Fruit fly (Drosophila melanogaster) whole organism, embryonic: ENCODE data around the gene CG42820.
A peak's percentile ranks its signal among the peaks of the same experiment; 100 is the strongest.

Experiments
- B-H1 ChIP-seq: fragments of 200-800 bp; sonication (Bioruptor generic); IDR thresholded peaks from 3 replicates; pipeline ENCODE4 v1.3.6; 2022; ENCODE audit warnings: missing biosample characterization, missing genetic modification characterization
- Bteb2 ChIP-seq: fragments of 200-800 bp; sonication (Bioruptor generic); optimal IDR thresholded peaks from 2 replicates; lab custom pipeline; 2016; ENCODE audit warnings: missing biosample characterization, missing genetic modification characterization
- CG10321 ChIP-seq: fragments of 200-800 bp; sonication (Bioruptor generic); IDR thresholded peaks from 2 replicates; pipeline ENCODE4 v1.3.6; 2022; ENCODE audit warnings: missing biosample characterization, missing genetic modification characterization
- CG10654 ChIP-seq: fragments of 200-800 bp; sonication (Bioruptor generic); optimal IDR thresholded peaks from 2 replicates; lab custom pipeline; 2016; ENCODE audit warnings: missing biosample characterization, missing genetic modification characterization
- CG10959 ChIP-seq: fragments of 200-800 bp; sonication (Bioruptor generic); IDR thresholded peaks from 2 replicates; pipeline ENCODE4 v1.3.6; 2022; ENCODE audit warnings: missing biosample characterization, missing genetic modification characterization
- CG11085 ChIP-seq: fragments of 200-800 bp; sonication (Bioruptor generic); IDR thresholded peaks from 2 replicates; pipeline ENCODE4 v1.3.6; 2022; ENCODE audit warnings: missing biosample characterization, missing genetic modification characterization
- CG12659 ChIP-seq: fragments of 200-800 bp; sonication (Bioruptor generic); optimal IDR thresholded peaks from 3 replicates; lab custom pipeline; 2017; ENCODE audit warnings: mild to moderate bottlenecking, missing biosample characterization, missing genetic modification reagents, missing genetic modification characterization
- CG14014 ChIP-seq: fragments of 200-800 bp; sonication (Bioruptor generic); IDR thresholded peaks from 2 replicates; pipeline ENCODE4 v1.3.6; 2022; ENCODE audit warnings: missing biosample characterization, missing genetic modification characterization
- CG14667 ChIP-seq: fragments of 200-800 bp; sonication (Bioruptor generic); IDR thresholded peaks from 2 replicates; pipeline ENCODE4 v1.3.6; 2022; ENCODE audit warnings: missing biosample characterization, missing genetic modification characterization
- CG17612 ChIP-seq: fragments of 200-800 bp; sonication (Bioruptor generic); IDR thresholded peaks from 2 replicates; pipeline ENCODE4 v1.3.6; 2022; ENCODE audit warnings: missing biosample characterization, missing genetic modification characterization
- CG30020 ChIP-seq: fragments of 200-800 bp; optimal IDR thresholded peaks from 2 replicates; lab custom pipeline; 2019; ENCODE audit warnings: missing biosample characterization, mild to moderate bottlenecking, missing genetic modification characterization, moderate library complexity
- CG30403 ChIP-seq: fragments of 200-800 bp; sonication (Bioruptor generic); optimal IDR thresholded peaks from 3 replicates; lab custom pipeline; 2016; ENCODE audit warnings: missing biosample characterization, missing genetic modification characterization
- CG31441 ChIP-seq: fragments of 200-800 bp; sonication (Bioruptor generic); IDR thresholded peaks from 2 replicates; pipeline ENCODE4 v1.3.6; 2022; ENCODE audit warnings: missing biosample characterization, missing genetic modification characterization
- CG34422 ChIP-seq: fragments of 200-800 bp; sonication (Bioruptor generic); IDR thresholded peaks from 3 replicates; pipeline ENCODE4 v1.3.6; 2022; ENCODE audit warnings: missing biosample characterization, missing genetic modification characterization
- CG4424 ChIP-seq: fragments of 200-800 bp; sonication (Bioruptor generic); optimal IDR thresholded peaks from 3 replicates; lab custom pipeline; 2016; ENCODE audit warnings: missing biosample characterization, missing genetic modification characterization
- CG7357 ChIP-seq: fragments of 200-800 bp; sonication (Bioruptor generic); IDR thresholded peaks from 3 replicates; pipeline ENCODE4 v1.3.6; 2022; ENCODE audit warnings: missing biosample characterization, missing genetic modification characterization
- CG8388 ChIP-seq: fragments of 200-800 bp; sonication (Bioruptor generic); optimal IDR thresholded peaks from 2 replicates; lab custom pipeline; 2019; ENCODE audit warnings: missing biosample characterization, mild to moderate bottlenecking, missing genetic modification characterization, moderate library complexity
- CG9609 ChIP-seq: fragments of 200-800 bp; sonication (Bioruptor generic); optimal IDR thresholded peaks from 3 replicates; lab custom pipeline; 2016; ENCODE audit warnings: missing biosample characterization, missing genetic modification characterization
- HLH4C ChIP-seq: fragments of 200-800 bp; sonication (Bioruptor generic); IDR thresholded peaks from 3 replicates; pipeline ENCODE4 v1.3.6; 2022; ENCODE audit warnings: missing biosample characterization, missing genetic modification characterization; ENCODE audit not compliant: partially characterized antibody
- HLHmδ ChIP-seq: fragments of 200-800 bp; sonication (Bioruptor generic); optimal IDR thresholded peaks from 2 replicates; lab custom pipeline; 2018; ENCODE audit warnings: missing biosample characterization, mild to moderate bottlenecking, missing genetic modification characterization, moderate library complexity
- Hr51 ChIP-seq, 2 experiments: fragments of 200-800 bp; sonication (Bioruptor generic); optimal IDR thresholded peaks; 2 replicates in 1 of 2; 3 replicates in 1 of 2; lab custom pipeline; 2016 to 2018; ENCODE audit warnings: missing biosample characterization in 2 of 2, missing genetic modification characterization in 2 of 2, mild to moderate bottlenecking in 1 of 2, moderate library complexity in 1 of 2
- Kr ChIP-seq: fragments of 200-800 bp; sonication (Bioruptor generic); optimal IDR thresholded peaks from 2 replicates; lab custom pipeline; 2017; ENCODE audit warnings: missing biosample characterization, mild to moderate bottlenecking, missing genetic modification characterization
- MTF-1 ChIP-seq: fragments of 200-800 bp; sonication (Bioruptor generic); optimal IDR thresholded peaks from 2 replicates; lab custom pipeline; 2018; ENCODE audit warnings: missing biosample characterization, mild to moderate bottlenecking, missing genetic modification characterization, borderline replicate concordance
- Nf-YA ChIP-seq: fragments of 200-800 bp; sonication (Bioruptor generic); IDR thresholded peaks from 2 replicates; pipeline ENCODE4 v1.3.6; 2022; ENCODE audit warnings: missing biosample characterization, missing genetic modification characterization
- Rx ChIP-seq: fragments of 200-800 bp; sonication (Bioruptor generic); IDR thresholded peaks from 2 replicates; pipeline ENCODE4 v1.3.6; 2022; ENCODE audit warnings: missing biosample characterization, missing genetic modification characterization
- Scr ChIP-seq: fragments of 200-800 bp; sonication (Bioruptor generic); IDR thresholded peaks from 2 replicates; pipeline ENCODE4 v1.3.6; 2022; ENCODE audit warnings: missing biosample characterization, missing genetic modification characterization; ENCODE audit not compliant: partially characterized antibody
- Six4 ChIP-seq: fragments of 200-800 bp; sonication (Bioruptor generic); optimal IDR thresholded peaks from 2 replicates; lab custom pipeline; 2016; ENCODE audit warnings: missing biosample characterization, missing genetic modification characterization
- Taf1 ChIP-seq: fragments of 200-800 bp; sonication (Bioruptor generic); IDR thresholded peaks from 2 replicates; pipeline ENCODE4 v1.3.6; 2022; ENCODE audit warnings: missing biosample characterization, missing genetic modification characterization
- Tbp ChIP-seq: fragments of >200 bp; optimal IDR thresholded peaks from 2 replicates; lab custom pipeline; 2018; ENCODE audit warnings: missing biosample characterization, missing genetic modification characterization
- Vsx1 ChIP-seq: fragments of 200-800 bp; sonication (Bioruptor generic); optimal IDR thresholded peaks from 2 replicates; lab custom pipeline; 2017; ENCODE audit warnings: missing biosample characterization, mild to moderate bottlenecking, missing genetic modification characterization, missing genetic modification reagents
- YL-1 ChIP-seq: fragments of 200-800 bp; sonication (Bioruptor generic); optimal IDR thresholded peaks from 3 replicates; lab custom pipeline; 2017; ENCODE audit warnings: missing biosample characterization, mild to moderate bottlenecking, missing genetic modification characterization
- bbx ChIP-seq: fragments of 200-800 bp; sonication (Bioruptor generic); IDR thresholded peaks from 2 replicates; pipeline ENCODE4 v1.3.6; 2022; ENCODE audit warnings: missing biosample characterization, missing genetic modification characterization; ENCODE audit not compliant: partially characterized antibody
- corto ChIP-seq: fragments of 200-800 bp; sonication (Bioruptor generic); optimal IDR thresholded peaks from 2 replicates; lab custom pipeline; 2016; ENCODE audit warnings: missing biosample characterization, mild to moderate bottlenecking, missing genetic modification characterization, moderate library complexity
- dimm ChIP-seq: fragments of 200-800 bp; sonication (Bioruptor generic); IDR thresholded peaks from 2 replicates; pipeline ENCODE4 v1.3.6; 2022; ENCODE audit warnings: missing biosample characterization, missing genetic modification characterization
- esg ChIP-seq: fragments of 200-800 bp; sonication (Bioruptor generic); conservative IDR thresholded peaks from 2 replicates; pipeline ENCODE4 v1.3.6; 2022; ENCODE audit warnings: missing biosample characterization, missing genetic modification characterization
- fd64A ChIP-seq: fragments of 200-800 bp; sonication (Bioruptor generic); optimal IDR thresholded peaks from 3 replicates; lab custom pipeline; 2018; ENCODE audit warnings: missing biosample characterization, mild to moderate bottlenecking, missing genetic modification characterization
- gro ChIP-seq: fragments of 200-800 bp; sonication (Bioruptor generic); optimal IDR thresholded peaks from 2 replicates; lab custom pipeline; 2016; ENCODE audit warnings: missing biosample characterization, missing genetic modification characterization
- hbn ChIP-seq: fragments of 200-800 bp; sonication (Bioruptor generic); IDR thresholded peaks from 2 replicates; pipeline ENCODE4 v1.3.6; 2022; ENCODE audit warnings: missing biosample characterization, missing genetic modification characterization; ENCODE audit not compliant: partially characterized antibody
- mld ChIP-seq: fragments of 200-800 bp; sonication (Bioruptor generic); IDR thresholded peaks from 3 replicates; pipeline ENCODE4 v1.3.6; 2022; ENCODE audit warnings: missing biosample characterization, missing genetic modification characterization; ENCODE audit not compliant: partially characterized antibody
- nmo ChIP-seq: fragments of 200-800 bp; sonication (Bioruptor generic); optimal IDR thresholded peaks from 2 replicates; lab custom pipeline; 2018; ENCODE audit warnings: missing biosample characterization, mild to moderate bottlenecking, missing genetic modification characterization, moderate library complexity
- peb ChIP-seq: fragments of 200-800 bp; sonication (Bioruptor generic); IDR thresholded peaks from 2 replicates; pipeline ENCODE4 v1.3.6; 2022; ENCODE audit warnings: missing biosample characterization, missing genetic modification characterization
- prd ChIP-seq, 3 experiments: fragments of >200 bp in 2 of 3; fragments of 200-800 bp in 1 of 3; sonication (Bioruptor generic) in 1 of 3; optimal IDR thresholded peaks in 2 of 3; IDR thresholded peaks in 1 of 3; 2 replicates in 2 of 3; 3 replicates in 1 of 3; pipeline versions ENCODE4 v1.3.6 to Lab custom; 2017 to 2022; ENCODE audit warnings: missing biosample characterization in 1 of 3, missing genetic modification characterization in 1 of 3
- rib ChIP-seq: fragments of 200-800 bp; sonication (Bioruptor generic); IDR thresholded peaks from 2 replicates; pipeline ENCODE4 v1.3.6; 2022; ENCODE audit warnings: missing biosample characterization, missing genetic modification characterization
- sd ChIP-seq: fragments of 200-800 bp; sonication (Bioruptor generic); optimal IDR thresholded peaks from 3 replicates; lab custom pipeline; 2018; ENCODE audit warnings: missing biosample characterization, mild to moderate bottlenecking, missing genetic modification characterization, moderate library complexity
- slp2 ChIP-seq: fragments of 200-800 bp; sonication (Bioruptor generic); optimal IDR thresholded peaks from 2 replicates; lab custom pipeline; 2016; ENCODE audit warnings: missing biosample characterization, missing genetic modification characterization
- sug ChIP-seq: fragments of 200-800 bp; optimal IDR thresholded peaks from 2 replicates; lab custom pipeline; 2019; ENCODE audit warnings: missing biosample characterization, mild to moderate bottlenecking, missing genetic modification characterization, moderate library complexity
- tio ChIP-seq: fragments of 200-800 bp; sonication (Bioruptor generic); optimal IDR thresholded peaks from 2 replicates; lab custom pipeline; 2017; ENCODE audit warnings: missing biosample characterization, missing genetic modification characterization, inconsistent platforms
- tna ChIP-seq: fragments of 200-800 bp; sonication (Bioruptor generic); IDR thresholded peaks from 2 replicates; pipeline ENCODE4 v1.3.6; 2022; ENCODE audit warnings: missing biosample characterization, missing genetic modification characterization; ENCODE audit not compliant: partially characterized antibody
- trem ChIP-seq: fragments of 200-800 bp; optimal IDR thresholded peaks from 3 replicates; lab custom pipeline; 2019; ENCODE audit warnings: missing biosample characterization, mild to moderate bottlenecking, missing genetic modification characterization, moderate library complexity
- vfl ChIP-seq: fragments of 200-800 bp; sonication (Bioruptor generic); optimal IDR thresholded peaks from 2 replicates; lab custom pipeline; 2016; ENCODE audit warnings: missing biosample characterization, missing genetic modification characterization

CG42820 gene

DNA sequence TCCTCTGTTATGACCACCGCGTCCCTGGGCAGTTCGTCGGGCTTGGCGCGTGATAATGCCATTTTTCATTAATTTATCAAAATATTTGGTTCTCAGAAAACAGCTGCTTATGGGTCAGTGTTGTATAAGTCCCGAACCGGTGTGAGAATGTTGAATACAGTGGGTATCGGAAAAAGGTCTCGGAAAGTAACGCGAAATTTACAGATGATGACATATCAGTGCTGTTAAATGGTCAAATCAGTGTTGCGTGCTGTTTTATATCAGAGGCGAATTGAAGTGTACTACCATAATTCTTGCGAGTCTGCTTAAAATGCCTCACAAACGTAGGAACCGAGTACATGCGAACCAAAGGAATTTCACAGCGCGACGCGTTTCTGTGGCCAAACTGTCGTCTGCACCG is 9.6 kb downstream of the CG42820 start, which contains the start of the genes CG13392 and Rcd4 (continued):
- TF ChIP-seq CG14667 (GFP tag; lab: Robert Waterston, UW) (no peak), rib (GFP tag; lab: Robert Waterston, UW) (peak; percentile 76), esg (GFP tag; lab: Robert Waterston, UW) (0 out of 2 replicates have a peak, but pooled peaks have one; percentile 6), bbx (GFP tag; lab: Robert Waterston, UW) (peak; percentile 79), CG4424 (GFP tag; lab: Kevin White, UChicago) (peak; percentile 91), CG9609 (GFP tag; lab: Kevin White, UChicago) (peak; percentile 74), CG10321 (GFP tag; lab: Robert Waterston, UW) (no peak), Vsx1 (GFP tag; lab: Kevin White, UChicago) (no peak), CG30403 (GFP tag; lab: Kevin White, UChicago) (peak; percentile 71), fd64A (GFP tag; lab: Kevin White, UChicago) (no peak), corto (GFP tag; lab: Kevin White, UChicago) (peak; percentile 38), gro (GFP tag; lab: Kevin White, UChicago) (peak; percentile 79), Six4 (no peak), trem (tag; lab: Kevin White, UChicago) (peak; percentile 65), Bteb2 (GFP tag; lab: Kevin White, UChicago) (peak; percentile 57), CG10959 (GFP tag; lab: Robert Waterston, UW) (no peak; the same call in 1 of the 2 replicates), prd (optimal IDR thresholded peaks at IDR 0.05; lab: Kevin White, UChicago) (no peak), prd (GFP tag; IDR thresholded peaks at IDR 0.05; lab: Robert Waterston, UW) (peak; percentile 53; the same call in 2 of the 3 replicates), Kr (GFP tag; lab: Kevin White, UChicago) (no peak), Taf1 (peak; percentile 58), MTF-1 (peak; percentile 13), tio (GFP tag; lab: Kevin White, UChicago) (no peak), mld (GFP tag; lab: Robert Waterston, UW) (peak; percentile 13; the same call in 1 of the 3 replicates), CG14014 (GFP tag; lab: Robert Waterston, UW) (peak; percentile 53), CG34422 (GFP tag; lab: Robert Waterston, UW) (peak; percentile 91), CG12659 (GFP tag; lab: Kevin White, UChicago) (peak; percentile 84), HLHmδ (GFP tag; lab: Kevin White, UChicago) (peak; percentile 28), Tbp (GFP tag; lab: Kevin White, UChicago) (no peak), CG17612 (GFP tag; lab: Robert Waterston, UW) (no peak), CG31441 (no peak), CG11085 (GFP tag; lab: Robert Waterston, UW) (peak; percentile 61; the same call in 1 of the 2 replicates), Scr (GFP tag; lab: Robert Waterston, UW) (peak; percentile 64), CG30020 (tag; lab: Kevin White, UChicago) (peak; percentile 12), slp2 (GFP tag; lab: Kevin White, UChicago) (peak; percentile 30), dimm (no peak), YL-1 (GFP tag; lab: Kevin White, UChicago) (peak; percentile 71), CG8388 (GFP tag; lab: Kevin White, UChicago) (peak; percentile 63), CG7357 (GFP tag; lab: Robert Waterston, UW) (no peak), B-H1 (no peak), Hr51 (GFP tag; optimal IDR thresholded peaks at IDR 0.05; lab: Kevin White, UChicago) (peak; percentile 20 to 76), Nf-YA (GFP tag; lab: Robert Waterston, UW) (no peak), sd (tag; lab: Kevin White, UChicago) (peak; percentile 77), nmo (GFP tag; lab: Kevin White, UChicago) (peak; percentile 51), vfl (GFP tag; lab: Kevin White, UChicago) (peak; percentile 68), peb (GFP tag; lab: Robert Waterston, UW) (no peak), CG10654 (GFP tag; lab: Kevin White, UChicago) (no peak), sug (tag; lab: Kevin White, UChicago) (peak; percentile 52), HLH4C (GFP tag; lab: Robert Waterston, UW) (peak; percentile 35; the same call in 1 of the 3 replicates), hbn (peak; percentile 53; the same call in 1 of the 2 replicates), Rx (no peak), tna (GFP tag; lab: Robert Waterston, UW) (no peak)
